Fruit fly (Drosophila melanogaster) whole organism, embryonic: ENCODE measurements around the gene KdelR.

ENCODE experiments used
- Aef1 ChIP-seq: fragments of 200-800 bp; sonication (Bioruptor generic); IDR thresholded peaks from 3 replicates; pipeline ENCODE4 v1.3.6; 2022; ENCODE audit warnings: missing biosample characterization, missing genetic modification characterization
- BEAF-32 ChIP-seq: fragments of 200-800 bp; sonication (Bioruptor generic); optimal IDR thresholded peaks from 3 replicates; lab custom pipeline; 2017; ENCODE audit warnings: missing biosample characterization, missing genetic modification characterization, mild to moderate bottlenecking, moderate library complexity, missing genetic modification reagents
- BtbVII ChIP-seq: fragments of 200-800 bp; sonication (Bioruptor generic); optimal IDR thresholded peaks from 3 replicates; lab custom pipeline; 2017; ENCODE audit warnings: missing biosample characterization, mild to moderate bottlenecking, missing genetic modification characterization
- CG10321 ChIP-seq: fragments of 200-800 bp; sonication (Bioruptor generic); IDR thresholded peaks from 2 replicates; pipeline ENCODE4 v1.3.6; 2022; ENCODE audit warnings: missing biosample characterization, missing genetic modification characterization
- CG10462 ChIP-seq: fragments of 200-800 bp; sonication (Bioruptor generic); optimal IDR thresholded peaks from 2 replicates; lab custom pipeline; 2016; ENCODE audit warnings: missing biosample characterization, missing genetic modification characterization
- CG11696 ChIP-seq: fragments of 200-800 bp; sonication (Bioruptor generic); IDR thresholded peaks from 2 replicates; pipeline ENCODE4 v1.3.6; 2022; ENCODE audit warnings: missing biosample characterization, missing genetic modification characterization
- CG12744 ChIP-seq: fragments of 200-800 bp; sonication (Bioruptor generic); optimal IDR thresholded peaks from 2 replicates; lab custom pipeline; 2016; ENCODE audit warnings: missing biosample characterization, missing genetic modification characterization
- CG12942 ChIP-seq: fragments of 200-800 bp; sonication (Bioruptor generic); optimal IDR thresholded peaks from 3 replicates; lab custom pipeline; 2016; ENCODE audit warnings: missing biosample characterization, missing genetic modification characterization
- CG15479 ChIP-seq: fragments of 200-800 bp; sonication (Bioruptor generic); optimal IDR thresholded peaks from 3 replicates; lab custom pipeline; 2019; ENCODE audit warnings: missing biosample characterization, mild to moderate bottlenecking, missing genetic modification characterization, moderate library complexity
- CG17328 ChIP-seq: fragments of 200-800 bp; sonication (Bioruptor generic); IDR thresholded peaks from 2 replicates; pipeline ENCODE4 v1.3.6; 2022; ENCODE audit warnings: missing biosample characterization, missing genetic modification characterization
- CG17802 ChIP-seq: fragments of 200-800 bp; sonication (Bioruptor generic); optimal IDR thresholded peaks from 2 replicates; lab custom pipeline; 2018; ENCODE audit warnings: missing biosample characterization, mild to moderate bottlenecking, missing genetic modification characterization, moderate library complexity
- CG18262 ChIP-seq: fragments of 200-800 bp; optimal IDR thresholded peaks from 3 replicates; lab custom pipeline; 2019; ENCODE audit warnings: missing biosample characterization, mild to moderate bottlenecking, missing genetic modification characterization, moderate library complexity
- CG3065 ChIP-seq: fragments of 200-800 bp; sonication (Bioruptor generic); optimal IDR thresholded peaks from 2 replicates; lab custom pipeline; 2016; ENCODE audit warnings: missing biosample characterization, missing genetic modification characterization
- CG3281 ChIP-seq: fragments of 200-800 bp; sonication (Bioruptor generic); optimal IDR thresholded peaks from 3 replicates; lab custom pipeline; 2017; ENCODE audit warnings: missing biosample characterization, mild to moderate bottlenecking, missing genetic modification characterization
- CG34376 ChIP-seq: fragments of 200-800 bp; sonication (Bioruptor generic); optimal IDR thresholded peaks from 2 replicates; lab custom pipeline; 2018; ENCODE audit warnings: missing biosample characterization, mild to moderate bottlenecking, missing genetic modification characterization
- CG3726 ChIP-seq: fragments of 200-800 bp; sonication (Bioruptor generic); IDR thresholded peaks from 3 replicates; pipeline ENCODE4, ENCODE4 v1.3.6; 2022; ENCODE audit warnings: missing biosample characterization, missing genetic modification characterization
- CG4730 ChIP-seq: fragments of 200-800 bp; sonication (Bioruptor generic); IDR thresholded peaks from 2 replicates; pipeline ENCODE4 v1.3.6; 2022; ENCODE audit warnings: missing biosample characterization, missing genetic modification characterization
- CG6175 ChIP-seq: fragments of 200-800 bp; sonication (Bioruptor generic); IDR thresholded peaks from 3 replicates; pipeline ENCODE4 v1.3.6; 2022; ENCODE audit warnings: missing biosample characterization, missing genetic modification characterization
- CG6689 ChIP-seq: fragments of 200-800 bp; sonication (Bioruptor generic); IDR thresholded peaks from 2 replicates; pipeline ENCODE4 v1.3.6; 2022; ENCODE audit warnings: missing biosample characterization, missing genetic modification characterization
- CG8290 ChIP-seq, 3 experiments: fragments of 200-800 bp; sonication (Bioruptor generic); optimal IDR thresholded peaks; 2 replicates each; lab custom pipeline; 2016 to 2019; ENCODE audit warnings: missing biosample characterization in 3 of 3, missing genetic modification characterization in 3 of 3, mild to moderate bottlenecking in 2 of 3, moderate library complexity in 1 of 3
- CG9876 ChIP-seq: fragments of 200-800 bp; sonication (Bioruptor generic); optimal IDR thresholded peaks from 2 replicates; lab custom pipeline; 2016; ENCODE audit warnings: missing biosample characterization, missing genetic modification characterization
- CTCF ChIP-seq: fragments of 200-800 bp; sonication (Bioruptor generic); optimal IDR thresholded peaks from 2 replicates; lab custom pipeline; 2017; ENCODE audit warnings: missing biosample characterization, mild to moderate bottlenecking, missing genetic modification characterization, moderate library complexity
- Dip3 ChIP-seq: fragments of 200-800 bp; sonication (Bioruptor generic); optimal IDR thresholded peaks from 3 replicates; lab custom pipeline; 2016; ENCODE audit warnings: missing biosample characterization, missing genetic modification characterization
- Ets97D ChIP-seq: fragments of 200-800 bp; sonication (Bioruptor generic); optimal IDR thresholded peaks from 3 replicates; lab custom pipeline; 2016; ENCODE audit warnings: missing biosample characterization, missing genetic modification characterization
- HLH54F ChIP-seq: fragments of 200-800 bp; sonication (Bioruptor generic); optimal IDR thresholded peaks from 3 replicates; lab custom pipeline; 2016; ENCODE audit warnings: missing biosample characterization, missing genetic modification characterization
- Rx ChIP-seq: fragments of 200-800 bp; sonication (Bioruptor generic); IDR thresholded peaks from 2 replicates; pipeline ENCODE4 v1.3.6; 2022; ENCODE audit warnings: missing biosample characterization, missing genetic modification characterization
- Spps ChIP-seq: fragments of 200-800 bp; sonication (Bioruptor generic); optimal IDR thresholded peaks from 2 replicates; lab custom pipeline; 2018; ENCODE audit warnings: missing biosample characterization, mild to moderate bottlenecking, missing genetic modification characterization
- Sry-δ ChIP-seq: fragments of 200-800 bp; sonication (Bioruptor generic); optimal IDR thresholded peaks from 2 replicates; lab custom pipeline; 2016; ENCODE audit warnings: missing biosample characterization, missing genetic modification characterization
- TFAM ChIP-seq: fragments of 200-800 bp; sonication (Bioruptor generic); optimal IDR thresholded peaks from 2 replicates; lab custom pipeline; 2017; ENCODE audit warnings: missing biosample characterization, missing genetic modification characterization, inconsistent platforms
- Taf1 ChIP-seq: fragments of 200-800 bp; sonication (Bioruptor generic); IDR thresholded peaks from 2 replicates; pipeline ENCODE4 v1.3.6; 2022; ENCODE audit warnings: missing biosample characterization, missing genetic modification characterization
- YL-1 ChIP-seq: fragments of 200-800 bp; sonication (Bioruptor generic); optimal IDR thresholded peaks from 3 replicates; lab custom pipeline; 2017; ENCODE audit warnings: missing biosample characterization, mild to moderate bottlenecking, missing genetic modification characterization
- ab ChIP-seq: fragments of 200-800 bp; sonication (Bioruptor generic); optimal IDR thresholded peaks from 2 replicates; lab custom pipeline; 2016; ENCODE audit warnings: missing biosample characterization, missing genetic modification characterization
- ash1 ChIP-seq: fragments of 200-800 bp; sonication (Bioruptor generic); optimal IDR thresholded peaks from 2 replicates; lab custom pipeline; 2018; ENCODE audit warnings: missing biosample characterization, mild to moderate bottlenecking, missing genetic modification characterization
- chinmo ChIP-seq: fragments of 200-800 bp; sonication (Bioruptor generic); IDR thresholded peaks from 4 replicates; pipeline ENCODE4 v1.3.6; 2022; ENCODE audit warnings: missing biosample characterization, missing genetic modification characterization; ENCODE audit not compliant: partially characterized antibody
- crol ChIP-seq: fragments of 200-800 bp; sonication (Bioruptor generic); IDR thresholded peaks from 2 replicates; pipeline ENCODE4 v1.3.6; 2022; ENCODE audit warnings: missing biosample characterization, missing genetic modification characterization
- dati ChIP-seq: fragments of 200-800 bp; sonication (Bioruptor generic); IDR thresholded peaks from 2 replicates; pipeline ENCODE4 v1.3.6; 2022; ENCODE audit warnings: missing biosample characterization, missing genetic modification characterization
- dimm ChIP-seq: fragments of 200-800 bp; sonication (Bioruptor generic); IDR thresholded peaks from 2 replicates; pipeline ENCODE4 v1.3.6; 2022; ENCODE audit warnings: missing biosample characterization, missing genetic modification characterization
- dmrt99B ChIP-seq: fragments of 200-800 bp; sonication (Bioruptor generic); optimal IDR thresholded peaks from 2 replicates; lab custom pipeline; 2018; ENCODE audit warnings: missing biosample characterization, mild to moderate bottlenecking, missing genetic modification characterization, moderate library complexity
- gsb ChIP-seq: fragments of 200-800 bp; sonication (Bioruptor generic); IDR thresholded peaks from 2 replicates; pipeline ENCODE4 v1.3.6; 2022; ENCODE audit warnings: missing biosample characterization, missing genetic modification characterization
- kah ChIP-seq: fragments of 200-800 bp; sonication (Bioruptor generic); optimal IDR thresholded peaks from 2 replicates; lab custom pipeline; 2018; ENCODE audit warnings: missing biosample characterization, mild to moderate bottlenecking, missing genetic modification characterization
- mirr ChIP-seq: fragments of 200-800 bp; sonication (Bioruptor generic); optimal IDR thresholded peaks from 3 replicates; lab custom pipeline; 2018; ENCODE audit warnings: missing biosample characterization, mild to moderate bottlenecking, missing genetic modification characterization
- oc ChIP-seq: fragments of 200-800 bp; sonication (Bioruptor generic); optimal IDR thresholded peaks from 2 replicates; lab custom pipeline; 2018; ENCODE audit warnings: missing biosample characterization, mild to moderate bottlenecking, missing genetic modification characterization, moderate library complexity
- pita ChIP-seq: fragments of 200-800 bp; sonication (Bioruptor generic); optimal IDR thresholded peaks from 2 replicates; lab custom pipeline; 2017; ENCODE audit warnings: missing biosample characterization, mild to moderate bottlenecking, missing genetic modification characterization
- salm ChIP-seq: fragments of 200-800 bp; sonication (Bioruptor generic); optimal IDR thresholded peaks from 2 replicates; lab custom pipeline; 2018; ENCODE audit warnings: missing biosample characterization, mild to moderate bottlenecking, missing genetic modification characterization
- schlank ChIP-seq: fragments of 200-800 bp; sonication (Bioruptor generic); optimal IDR thresholded peaks from 2 replicates; lab custom pipeline; 2018; ENCODE audit warnings: missing biosample characterization, mild to moderate bottlenecking, missing genetic modification characterization
- shn ChIP-seq: fragments of 200-800 bp; sonication (Bioruptor generic); optimal IDR thresholded peaks from 3 replicates; lab custom pipeline; 2016; ENCODE audit warnings: missing biosample characterization, missing genetic modification characterization
- sna ChIP-seq: fragments of 200-800 bp; sonication (Bioruptor generic); IDR thresholded peaks from 2 replicates; pipeline ENCODE4 v1.3.6; 2022; ENCODE audit warnings: missing biosample characterization, missing genetic modification characterization; ENCODE audit not compliant: partially characterized antibody
- ttk ChIP-seq: fragments of 200-800 bp; sonication (Bioruptor generic); IDR thresholded peaks from 2 replicates; pipeline ENCODE4 v2.1.2; 2022; ENCODE audit warnings: missing biosample characterization, missing genetic modification characterization
- unc-4 ChIP-seq: fragments of 200-800 bp; sonication (Bioruptor generic); IDR thresholded peaks from 2 replicates; pipeline ENCODE4 v1.3.6; 2022; ENCODE audit warnings: missing biosample characterization, missing genetic modification characterization; ENCODE audit not compliant: partially characterized antibody
- zen ChIP-seq: fragments of 200-800 bp; sonication (Bioruptor generic); optimal IDR thresholded peaks from 3 replicates; lab custom pipeline; 2018; ENCODE audit warnings: missing biosample characterization, mild to moderate bottlenecking, missing genetic modification characterization, moderate library complexity

Gene KdelR

DNA sequence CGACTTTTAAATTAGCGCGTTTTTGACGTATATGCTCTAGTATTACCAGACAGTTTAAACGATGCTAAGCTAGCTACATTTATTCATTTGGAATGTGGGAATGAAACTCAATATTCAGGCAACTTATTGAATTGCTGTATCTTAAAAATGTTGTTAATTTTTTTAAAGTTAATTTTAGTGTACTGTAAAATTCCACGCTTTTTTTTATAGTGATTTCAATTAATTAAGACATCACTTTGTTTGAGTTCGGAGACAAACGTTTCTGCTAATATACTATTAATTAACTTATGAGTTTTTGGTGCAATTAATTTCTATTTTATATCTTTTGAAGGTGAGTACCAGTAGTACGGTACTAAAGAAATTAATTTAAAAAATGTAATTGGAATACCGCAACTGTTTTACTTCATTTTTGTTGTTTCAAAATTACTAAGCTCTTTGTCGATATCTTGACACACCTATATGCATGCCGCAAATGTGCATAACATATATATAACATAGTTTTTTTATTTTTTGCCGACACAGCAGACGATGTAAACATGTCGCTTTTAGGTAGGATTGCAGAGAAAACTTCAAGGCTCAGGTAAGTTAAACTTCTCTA is 40.4 kb upstream of the KdelR start, which contains the start of the genes Cdk1 and mRpS7 (continued):
- TF ChIP-seq ab (no peak), CG3726 (GFP tag; lab: Robert Waterston, UW) (0 out of 3 replicates have a peak, but pooled peaks have one; percentile 54), chinmo (GFP tag; lab: Robert Waterston, UW) (no peak), CG3281 (GFP tag; lab: Kevin White, UChicago) (peak; percentile 75), CG10321 (no peak), dimm (GFP tag; lab: Robert Waterston, UW) (no peak), CG3065 (GFP tag; lab: Kevin White, UChicago) (no peak), CG15479 (GFP tag; lab: Kevin White, UChicago) (no peak), sna (GFP tag; lab: Robert Waterston, UW) (no peak), CG6689 (GFP tag; lab: Robert Waterston, UW) (peak; percentile 78; the same call in 1 of the 2 replicates), unc-4 (GFP tag; lab: Robert Waterston, UW) (no peak), CG18262 (tag; lab: Kevin White, UChicago) (peak; percentile 84), Taf1 (GFP tag; lab: Robert Waterston, UW) (0 out of 2 replicates have a peak, but pooled peaks have one; percentile 37), BtbVII (peak; percentile 28), CG4730 (peak; percentile 41), CG8290 (GFP tag; optimal IDR thresholded peaks at IDR 0.05; lab: Kevin White, UChicago) (peak; percentile 43), CG8290 (tag; optimal IDR thresholded peaks at IDR 0.05; lab: Kevin White, UChicago) (peak in 1 of 2 experiments; percentile 19), YL-1 (GFP tag; lab: Kevin White, UChicago) (peak; percentile 26), salm (tag; lab: Kevin White, UChicago) (peak; percentile 66), mirr (GFP tag; lab: Kevin White, UChicago) (no peak), dmrt99B (tag; lab: Kevin White, UChicago) (peak; percentile 78), Sry-δ (GFP tag; lab: Kevin White, UChicago) (peak; percentile 32), HLH54F (GFP tag; lab: Kevin White, UChicago) (peak; percentile 64), CG17802 (tag; lab: Kevin White, UChicago) (peak; percentile 85), TFAM (no peak), CG6175 (no peak), schlank (tag; lab: Kevin White, UChicago) (no peak), pita (GFP tag; lab: Kevin White, UChicago) (no peak), zen (peak; percentile 70), kah (no peak), CG12942 (GFP tag; lab: Kevin White, UChicago) (peak; percentile 62), ttk (GFP tag; lab: Robert Waterston, UW) (peak; percentile 63; the same call in 1 of the 2 replicates), BEAF-32 (GFP tag; lab: Kevin White, UChicago) (peak; percentile 33), CG34376 (no peak), ash1 (no peak), CG9876 (GFP tag; lab: Kevin White, UChicago) (no peak), dati (GFP tag; lab: Robert Waterston, UW) (peak; percentile 16; the same call in 1 of the 2 replicates), CTCF (no peak), CG12744 (GFP tag; lab: Kevin White, UChicago) (peak; percentile 30), shn (GFP tag; lab: Kevin White, UChicago) (peak; percentile 31), CG10462 (GFP tag; lab: Kevin White, UChicago) (peak; percentile 46), Spps (tag; lab: Kevin White, UChicago) (peak; percentile 66), crol (no peak), gsb (GFP tag; lab: Robert Waterston, UW) (0 out of 2 replicates have a peak, but pooled peaks have one; percentile 32), Ets97D (peak; percentile 31), oc (tag; lab: Kevin White, UChicago) (no peak), Dip3 (GFP tag; lab: Kevin White, UChicago) (peak; percentile 53), Rx (GFP tag; lab: Robert Waterston, UW) (no peak), CG17328 (peak; percentile 70), Aef1 (GFP tag; lab: Robert Waterston, UW) (peak; percentile 53), CG11696 (GFP tag; lab: Robert Waterston, UW) (0 out of 2 replicates have a peak, but pooled peaks have one; percentile 51)
